Worm (Caenorhabditis elegans): ENCODE measurements around the gene Y50E8A.6.

Gene Y50E8A.6

DNA sequence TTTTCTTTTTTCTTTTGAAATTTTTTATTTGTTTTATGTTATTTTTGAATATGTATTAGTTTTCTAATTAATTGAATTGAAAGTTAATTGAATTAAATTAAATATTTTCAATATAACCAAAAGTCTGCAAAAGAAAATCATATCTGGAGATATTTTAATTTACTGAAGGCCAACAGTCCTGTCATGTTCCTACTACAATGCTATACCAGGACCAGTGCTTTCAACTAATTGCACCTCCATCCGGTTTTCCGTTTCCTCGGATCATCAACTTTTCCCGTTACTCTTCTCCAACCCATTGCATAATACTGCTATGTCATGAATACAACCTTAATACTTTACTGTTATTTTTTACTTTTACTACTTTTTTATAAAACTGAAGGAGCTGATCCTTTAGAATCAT is 28.8 kb downstream of the Y50E8A.6 start, which contains the start of gene R08A2.5:
Gene R08A2.5, plus strand, starts transcription at position 301 of the 400 bp plus-strand sequence.
- TF ChIP-seq sea-2 (GFP tag; optimal IDR thresholded peaks at IDR 0.05) (no peak), daf-12 (tag; optimal IDR thresholded peaks at IDR 0.05) (no peak), egl-5 (tag; optimal IDR thresholded peaks at IDR 0.05) (no peak), mml-1 (tag; optimal IDR thresholded peaks at IDR 0.05) (no peak), fkh-10 (GFP tag; optimal IDR thresholded peaks at IDR 0.05) (no peak), elt-2 (tag; optimal IDR thresholded peaks at IDR 0.05) (no peak), elt-1 (tag; optimal IDR thresholded peaks at IDR 0.05) (no peak), nhr-67 (tag; optimal IDR thresholded peaks at IDR 0.05) (no peak), mdl-1 (tag; optimal IDR thresholded peaks at IDR 0.05) (no peak)

- TF ChIP-seq lin-39 (tag; optimal IDR thresholded peaks at IDR 0.05), result no peak
- TF ChIP-seq elt-1 (tag; optimal IDR thresholded peaks at IDR 0.05), result no peak
Observed at ce11 chrV:14711077-14711476, 30.1 kb downstream of the Y50E8A.6 start, which contains the start of gene ssp-33. Gene ssp-33, plus strand, starts transcription at chrV:14711377.

DNA sequence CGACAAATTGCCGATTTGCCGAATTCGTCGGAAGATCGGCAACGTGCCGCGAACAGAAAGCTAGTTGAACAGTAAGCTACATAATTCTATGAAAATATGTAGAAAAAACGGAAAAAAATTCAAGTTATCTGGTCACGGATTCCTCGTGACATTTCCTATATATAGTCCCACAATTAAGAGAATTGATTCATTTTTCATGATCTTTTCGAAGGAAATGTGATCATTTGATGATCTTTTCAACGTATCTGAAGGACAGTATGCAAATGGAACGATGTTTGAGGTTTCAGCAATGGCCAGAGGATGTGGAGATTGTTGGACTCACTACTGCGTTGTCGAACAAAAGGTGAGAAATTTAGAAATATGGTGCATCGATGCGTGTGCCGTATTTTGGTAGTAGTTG is 33.2 kb downstream of the Y50E8A.6 start, which contains the start of gene R08A2.9:
Gene R08A2.9, plus strand, starts transcription at position 301 of the 400 bp plus-strand sequence.
- TF ChIP-seq snpc-4 (tag; optimal IDR thresholded peaks at IDR 0.05), result no peak
- no peak for TF ChIP-seq zag-1 (tag; optimal IDR thresholded peaks at IDR 0.05)
- TF ChIP-seq fos-1 (tag; optimal IDR thresholded peaks at IDR 0.05), result no peak
- no peak for TF ChIP-seq lin-39 (tag; optimal IDR thresholded peaks at IDR 0.05)

DNA sequence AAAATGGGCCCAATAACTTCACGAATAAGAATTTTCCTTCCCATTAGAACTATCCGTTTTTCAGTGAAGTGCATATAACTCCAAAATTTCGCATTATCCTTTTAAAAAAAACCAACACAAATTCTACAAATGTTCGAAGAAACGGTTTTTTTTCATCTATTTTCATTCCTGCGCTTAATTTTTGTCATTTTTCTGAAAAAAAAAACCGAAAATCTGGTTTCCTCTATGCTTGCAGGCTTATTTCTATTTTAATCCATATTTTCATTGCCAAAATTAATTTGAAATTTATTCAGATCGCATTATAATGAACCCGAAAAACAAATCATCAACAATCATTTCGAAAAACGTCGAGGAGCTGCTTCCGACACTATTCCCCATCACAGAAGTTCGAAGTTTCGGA is 42.5 kb downstream of the Y50E8A.6 start, which contains the start of gene set-5:
Gene set-5, plus strand, starts transcription at position 301 of the 400 bp plus-strand sequence.
- TF ChIP-seq mml-1 (tag; optimal IDR thresholded peaks at IDR 0.05) (no peak), nhr-23 (tag; optimal IDR thresholded peaks at IDR 0.05) (no peak), eor-1 (tag; optimal IDR thresholded peaks at IDR 0.05) (no peak), nhr-25 (tag; optimal IDR thresholded peaks at IDR 0.05) (no peak), zag-1 (tag; optimal IDR thresholded peaks at IDR 0.05) (no peak)

ce11 chrV:14698005-14698404 is 43.1 kb downstream of the Y50E8A.6 start:
- no peak for TF ChIP-seq eor-1 (tag; optimal IDR thresholded peaks at IDR 0.05)
- no peak for TF ChIP-seq sea-2 (GFP tag; optimal IDR thresholded peaks at IDR 0.05)
- no peak for TF ChIP-seq pha-4 (tag; optimal IDR thresholded peaks at IDR 0.05)
- no peak for TF ChIP-seq daf-12 (tag; optimal IDR thresholded peaks at IDR 0.05)
- no peak for TF ChIP-seq ama-1 (optimal IDR thresholded peaks at IDR 0.05)
- TF ChIP-seq snpc-4 (tag; optimal IDR thresholded peaks at IDR 0.05), result no peak
- TF ChIP-seq aly-2 (tag; optimal IDR thresholded peaks at IDR 0.05), result no peak

- TF ChIP-seq pha-4 (tag; optimal IDR thresholded peaks at IDR 0.05) (peak; percentile 80), jun-1 (tag; optimal IDR thresholded peaks at IDR 0.05) (peak; percentile 38), elt-1 (tag; optimal IDR thresholded peaks at IDR 0.05) (no peak), tbx-2 (tag; optimal IDR thresholded peaks at IDR 0.05) (no peak), nfya-1 (tag; optimal IDR thresholded peaks at IDR 0.05; ENCODE audit: insufficient read depth) (peak; percentile 85), nhr-237 (tag; optimal IDR thresholded peaks at IDR 0.05) (no peak), ZK546.5 (tag; optimal IDR thresholded peaks at IDR 0.05) (no peak), R02D3.7 (tag; optimal IDR thresholded peaks at IDR 0.05) (peak; percentile 12), ceh-28 (tag; optimal IDR thresholded peaks at IDR 0.05) (peak; percentile 15), fos-1 (tag; optimal IDR thresholded peaks at IDR 0.05) (peak; percentile 59), mdl-1 (tag; optimal IDR thresholded peaks at IDR 0.05) (no peak), ceh-9 (tag; optimal IDR thresholded peaks at IDR 0.05) (no peak), egl-5 (tag; optimal IDR thresholded peaks at IDR 0.05) (peak; percentile 57), fkh-2 (tag; optimal IDR thresholded peaks at IDR 0.05) (no peak), ceh-16 (tag; optimal IDR thresholded peaks at IDR 0.05) (no peak), unc-39 (tag; optimal IDR thresholded peaks at IDR 0.05) (no peak), nhr-23 (tag; optimal IDR thresholded peaks at IDR 0.05) (peak; percentile 46), lin-39 (tag; optimal IDR thresholded peaks at IDR 0.05) (peak; percentile 57), mml-1 (tag; optimal IDR thresholded peaks at IDR 0.05) (no peak), elt-2 (tag; optimal IDR thresholded peaks at IDR 0.05) (peak; percentile 73), skn-1 (tag; optimal IDR thresholded peaks at IDR 0.05) (peak; percentile 26), sea-2 (GFP tag; optimal IDR thresholded peaks at IDR 0.05) (peak; percentile 9), nhr-25 (tag; optimal IDR thresholded peaks at IDR 0.05) (peak; percentile 85), nhr-43 (tag; optimal IDR thresholded peaks at IDR 0.05; ENCODE audit: poor library complexity, severe bottlenecking) (peak; percentile 25), nhr-67 (tag; optimal IDR thresholded peaks at IDR 0.05) (no peak), aly-2 (tag; optimal IDR thresholded peaks at IDR 0.05) (no peak), fkh-10 (GFP tag; optimal IDR thresholded peaks at IDR 0.05) (no peak), snpc-4 (tag; optimal IDR thresholded peaks at IDR 0.05) (peak; percentile 77), eor-1 (tag; optimal IDR thresholded peaks at IDR 0.05) (no peak), nhr-12 (tag; optimal IDR thresholded peaks at IDR 0.05) (no peak), nhr-77 (tag; optimal IDR thresholded peaks at IDR 0.05) (no peak), nhr-11 (tag; optimal IDR thresholded peaks at IDR 0.05) (peak; percentile 55), ama-1 (optimal IDR thresholded peaks at IDR 0.05) (no peak), nhr-28 (tag; optimal IDR thresholded peaks at IDR 0.05) (no peak), ztf-11 (tag; optimal IDR thresholded peaks at IDR 0.05) (no peak), lin-15B (tag; optimal IDR thresholded peaks at IDR 0.05) (peak; percentile 59), ztf-4 (tag; optimal IDR thresholded peaks at IDR 0.05) (no peak)
Observed at ce11 chrV:14696604-14697307, 44.4 kb downstream of the Y50E8A.6 start, which contains the start of gene unc-112. Gene unc-112, minus strand, starts transcription at chrV:14696654.

All from whole organism, L3 larva.